Fruit fly (Drosophila melanogaster) S2 (cell line): Measurements from ENCODE around the gene CG4022.

Experiments used
- CG8478 ChIP-seq: fragments of >200 bp; optimal IDR thresholded peaks from 2 replicates; lab custom pipeline; 2018
- CTCF ChIP-seq, 2 experiments: fragments of >200 bp; optimal IDR thresholded peaks; 2 replicates each; lab custom pipeline; 2018

DNA sequence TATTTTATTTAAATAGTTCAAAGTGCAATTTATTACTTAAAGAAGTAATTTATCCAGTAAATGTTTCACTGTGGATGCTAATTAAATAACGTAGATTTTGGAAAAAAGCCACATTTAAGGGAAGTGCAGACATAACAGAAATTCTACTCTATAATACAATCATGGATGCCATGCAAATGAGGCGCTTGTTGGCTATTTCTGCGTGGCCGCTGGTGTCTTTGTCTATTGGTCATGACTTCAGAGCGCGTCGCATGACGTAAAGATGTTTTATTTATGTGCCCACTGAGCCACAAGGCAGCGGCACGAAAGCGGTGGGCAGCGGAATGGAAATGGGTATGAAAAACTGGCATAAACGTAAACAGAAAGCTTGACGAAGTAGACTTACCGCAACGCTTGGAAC lies 15.2 kb upstream of the CG4022 start:
- no peak for TF ChIP-seq CG8478 (lab: Kevin White, UChicago)
- TF ChIP-seq CTCF (optimal IDR thresholded peaks at IDR 0.05; lab: Kevin White, UChicago) = no peak
